Worm (Caenorhabditis elegans) whole organism, late embryonic: ENCODE measurements around the gene srx-95.

Experiments
- ama-1 ChIP-seq: fragments of 150-350 bp; optimal IDR thresholded peaks from 2 replicates; lab custom pipeline; 2014
- pqm-1 ChIP-seq: sonication (generic microtip); optimal IDR thresholded peaks from 2 replicates; lab custom pipeline; 2016; ENCODE audit warnings: missing genetic modification characterization, missing compliant biosample characterization

DNA sequence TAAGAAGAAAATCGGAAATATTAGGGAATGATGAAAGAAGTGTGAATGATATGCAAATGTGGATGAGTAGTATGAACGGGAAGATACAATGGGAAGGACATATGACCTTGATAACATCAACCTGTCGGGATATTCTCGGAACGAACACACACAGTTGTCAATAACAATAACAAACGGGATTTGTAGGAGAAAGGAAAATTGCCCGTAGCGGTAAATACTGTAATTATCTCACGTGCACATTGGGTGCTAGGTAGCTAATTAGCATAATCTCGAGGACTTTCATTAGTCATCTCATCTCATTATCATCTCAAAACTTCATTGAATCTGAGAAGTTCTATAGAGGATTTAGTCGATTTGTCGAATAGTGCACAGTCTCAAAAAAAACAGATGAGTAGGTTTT, 41.6 kb downstream of the srx-95 start:
- TF ChIP-seq ama-1 (lab: Kevin White, UChicago), result no peak
- no peak for TF ChIP-seq pqm-1
